Fruit fly (Drosophila melanogaster): ENCODE data around the gene CG13875.

The CG13875 gene

DNA sequence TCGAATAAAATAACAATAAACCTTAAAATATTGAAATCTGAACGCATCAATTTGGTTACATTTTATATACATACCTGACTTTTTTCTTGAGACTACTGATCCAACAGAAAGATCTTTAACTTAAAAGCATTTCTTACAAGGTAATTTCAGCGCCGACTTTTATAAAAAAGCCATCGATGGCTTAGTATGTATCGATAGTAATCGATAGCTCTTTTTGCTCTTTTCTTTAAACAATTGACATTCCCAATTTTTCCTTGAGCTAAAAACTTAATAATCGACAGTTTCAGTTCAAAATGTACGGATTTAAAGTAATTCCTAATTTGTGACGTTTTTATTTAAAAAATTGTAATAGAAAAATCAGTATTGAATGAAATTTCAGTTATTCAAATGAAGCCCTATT is 5.2 kb upstream of the CG13875 start (continued):
- TF ChIP-seq so (GFP tag; IDR thresholded peaks at IDR 0.05) (no peak), Hand (GFP tag; optimal IDR thresholded peaks at IDR 0.05) (no peak), amos (GFP tag; IDR thresholded peaks at IDR 0.05; ENCODE audit: partially characterized antibody) (peak; percentile 89), Antp (GFP tag; optimal IDR thresholded peaks at IDR 0.05) (no peak), crol (GFP tag; IDR thresholded peaks at IDR 0.05) (no peak), hkb (optimal IDR thresholded peaks at IDR 0.05) (no peak), hkb (GFP tag; IDR thresholded peaks at IDR 0.05) (no peak), CG17328 (GFP tag; IDR thresholded peaks at IDR 0.05) (no peak), sna (GFP tag; IDR thresholded peaks at IDR 0.05; ENCODE audit: partially characterized antibody) (peak; percentile 91), ewg (GFP tag; optimal IDR thresholded peaks at IDR 0.05) (no peak), CG18764 (GFP tag; optimal IDR thresholded peaks at IDR 0.05) (no peak), ash1 (GFP tag; optimal IDR thresholded peaks at IDR 0.05) (no peak), E2f2 (GFP tag; IDR thresholded peaks at IDR 0.05) (peak; percentile 88), grau (tag; optimal IDR thresholded peaks at IDR 0.05) (peak; percentile 21), CG10462 (GFP tag; optimal IDR thresholded peaks at IDR 0.05) (no peak), CG31224 (GFP tag; IDR thresholded peaks at IDR 0.05) (no peak), Lim3 (GFP tag; IDR thresholded peaks at IDR 0.05) (no peak), sens (GFP tag) (peak; percentile 70), gro (GFP tag; optimal IDR thresholded peaks at IDR 0.05) (no peak), toy (GFP tag; IDR thresholded peaks at IDR 0.05) (no peak), da (GFP tag; optimal IDR thresholded peaks at IDR 0.05) (no peak), crc (GFP tag; optimal IDR thresholded peaks at IDR 0.05) (no peak), CG17612 (GFP tag; IDR thresholded peaks at IDR 0.05) (no peak), B-H2 (GFP tag; optimal IDR thresholded peaks at IDR 0.05) (peak; percentile 1), Dll (GFP tag; IDR thresholded peaks at IDR 0.05; ENCODE audit: partially characterized antibody) (peak; percentile 90), ranshi (GFP tag; IDR thresholded peaks at IDR 0.05) (no peak), dmrt99B (tag; optimal IDR thresholded peaks at IDR 0.05) (no peak), Nf-YC (tag; optimal IDR thresholded peaks at IDR 0.05) (peak; percentile 21), CG2116 (GFP tag; optimal IDR thresholded peaks at IDR 0.05) (peak; percentile 86), CG13296 (GFP tag; optimal IDR thresholded peaks at IDR 0.05) (peak; percentile 17), twi (tag; optimal IDR thresholded peaks at IDR 0.05) (no peak), sug (tag; optimal IDR thresholded peaks at IDR 0.05) (no peak), repo (GFP tag; optimal IDR thresholded peaks at IDR 0.05) (no peak), abd-A (tag; optimal IDR thresholded peaks at IDR 0.05) (no peak), sens-2 (GFP tag; IDR thresholded peaks at IDR 0.05) (no peak), p53 (GFP tag; optimal IDR thresholded peaks at IDR 0.05) (no peak), croc (GFP tag; conservative IDR thresholded peaks at IDR 0.05) (no peak), CG3407 (GFP tag; optimal IDR thresholded peaks at IDR 0.05) (no peak), Bdp1 (GFP tag; optimal IDR thresholded peaks at IDR 0.05) (no peak), CG9797 (GFP tag; optimal IDR thresholded peaks at IDR 0.05) (no peak), C15 (GFP tag; IDR thresholded peaks at IDR 0.05) (no peak), CG10979 (tag; optimal IDR thresholded peaks at IDR 0.05) (no peak), CG9932 (GFP tag; IDR thresholded peaks at IDR 0.05) (no peak), otp (GFP tag; IDR thresholded peaks at IDR 0.05) (no peak), mld (GFP tag; IDR thresholded peaks at IDR 0.05; ENCODE audit: partially characterized antibody) (peak; percentile 86), CG15696 (tag; optimal IDR thresholded peaks at IDR 0.05) (no peak), Scr (GFP tag; IDR thresholded peaks at IDR 0.05; ENCODE audit: partially characterized antibody) (peak; percentile 89), pb (GFP tag; optimal IDR thresholded peaks at IDR 0.05) (no peak), seq (GFP tag; IDR thresholded peaks at IDR 0.05) (no peak), tup (GFP tag; optimal IDR thresholded peaks at IDR 0.05) (no peak), B-H1 (GFP tag; IDR thresholded peaks at IDR 0.05) (no peak), zf30C (GFP tag; optimal IDR thresholded peaks at IDR 0.05) (no peak), trh (GFP tag; optimal IDR thresholded peaks at IDR 0.05) (no peak)

Data from whole organism, embryonic.